ENCODE assay signal across 1 fruit fly cellular context in genomic region chrX:17880269-17880889, dm6.
TF ChIP-seq lines count a peak whose summit lies in the region.

No protein-coding gene starts in this region.

TF ChIP-seq in whole organism, embryonic, 481 proteins besides CTCF, POLR2A, EP300 and RAD21 (continued from another document and continues in another):
- peak; percentile 93 for TF ChIP-seq CG17912 (GFP tag; optimal IDR thresholded peaks at IDR 0.05; lab: Kevin White, UChicago)
- no peak for TF ChIP-seq Dfd (GFP tag; optimal IDR thresholded peaks at IDR 0.05; lab: Kevin White, UChicago)
- TF ChIP-seq cg (GFP tag; optimal IDR thresholded peaks at IDR 0.05; lab: Kevin White, UChicago): peak; percentile 67
- TF ChIP-seq Awh (GFP tag; IDR thresholded peaks at IDR 0.05; lab: Robert Waterston, UW): peak; percentile 92
- TF ChIP-seq CG30403 (GFP tag; optimal IDR thresholded peaks at IDR 0.05; lab: Kevin White, UChicago): peak; percentile 96
- TF ChIP-seq HmgD (GFP tag; optimal IDR thresholded peaks at IDR 0.05; lab: Kevin White, UChicago): peak; percentile 57
- peak; percentile 37 for TF ChIP-seq bigmax (GFP tag; optimal IDR thresholded peaks at IDR 0.05; lab: Kevin White, UChicago)
- no peak for TF ChIP-seq tll (GFP tag; optimal IDR thresholded peaks at IDR 0.05; lab: Kevin White, UChicago)
- TF ChIP-seq trem (tag; optimal IDR thresholded peaks at IDR 0.05; lab: Kevin White, UChicago): peak; percentile 65
- TF ChIP-seq Oli (tag; optimal IDR thresholded peaks at IDR 0.05; lab: Kevin White, UChicago): peak; percentile 96
- TF ChIP-seq CG14965 (GFP tag; optimal IDR thresholded peaks at IDR 0.05; lab: Kevin White, UChicago; ENCODE audit: borderline replicate concordance): peak; percentile 50
- TF ChIP-seq zen2 (GFP tag; IDR thresholded peaks at IDR 0.05; lab: Robert Waterston, UW; ENCODE audit: partially characterized antibody): no peak
- peak; percentile 90 for TF ChIP-seq CG4707 (GFP tag; optimal IDR thresholded peaks at IDR 0.05; lab: Kevin White, UChicago)
- peak; percentile 60 for TF ChIP-seq CG30020 (tag; optimal IDR thresholded peaks at IDR 0.05; lab: Kevin White, UChicago)
- TF ChIP-seq CG31388 (GFP tag; optimal IDR thresholded peaks at IDR 0.05; lab: Kevin White, UChicago): peak; percentile 70
- TF ChIP-seq CG6689 (GFP tag; IDR thresholded peaks at IDR 0.05; lab: Robert Waterston, UW): peak; percentile 94
- peak; percentile 91 for TF ChIP-seq CG1647 (GFP tag; optimal IDR thresholded peaks at IDR 0.05; lab: Kevin White, UChicago)
- TF ChIP-seq stc (GFP tag; IDR thresholded peaks at IDR 0.05; lab: Robert Waterston, UW): peak; percentile 93
- TF ChIP-seq fu2 (GFP tag; optimal IDR thresholded peaks at IDR 0.05; lab: Kevin White, UChicago): peak; percentile 95
- peak; percentile 97 for TF ChIP-seq ken (GFP tag; IDR thresholded peaks at IDR 0.05; lab: Robert Waterston, UW)
- peak; percentile 96 for TF ChIP-seq Chrac-16 (GFP tag; optimal IDR thresholded peaks at IDR 0.05; lab: Kevin White, UChicago)
- TF ChIP-seq E2f2 (GFP tag; IDR thresholded peaks at IDR 0.05; lab: Robert Waterston, UW): peak; percentile 80
- TF ChIP-seq CG8281 (tag; optimal IDR thresholded peaks at IDR 0.05; lab: Kevin White, UChicago): peak; percentile 85
- peak; percentile 94 for TF ChIP-seq Dbx (GFP tag; IDR thresholded peaks at IDR 0.05; lab: Robert Waterston, UW)
- no peak for TF ChIP-seq fru (optimal IDR thresholded peaks at IDR 0.05; lab: Kevin White, UChicago)
- peak; percentile 92 for TF ChIP-seq CG11093 (GFP tag; IDR thresholded peaks at IDR 0.05; lab: Robert Waterston, UW)
- peak; percentile 97 for TF ChIP-seq H2.0 (GFP tag; IDR thresholded peaks at IDR 0.05; lab: Robert Waterston, UW)
- TF ChIP-seq CG9817 (tag; optimal IDR thresholded peaks at IDR 0.05; lab: Kevin White, UChicago): peak; percentile 98
- peak; percentile 94 for TF ChIP-seq org-1 (GFP tag; optimal IDR thresholded peaks at IDR 0.05; lab: Kevin White, UChicago)
- peak; percentile 88 for TF ChIP-seq cas (GFP tag; IDR thresholded peaks at IDR 0.05; lab: Robert Waterston, UW)
- peak; percentile 85 for TF ChIP-seq Hmx (GFP tag; optimal IDR thresholded peaks at IDR 0.05; lab: Kevin White, UChicago)
- TF ChIP-seq bcd (GFP tag; optimal IDR thresholded peaks at IDR 0.05; lab: Kevin White, UChicago): peak; percentile 93
- peak; percentile 89 for TF ChIP-seq CG6272 (GFP tag; IDR thresholded peaks at IDR 0.05; lab: Robert Waterston, UW)
- no peak for TF ChIP-seq Tbp (GFP tag; optimal IDR thresholded peaks at IDR 0.05; lab: Kevin White, UChicago)
- peak; percentile 83 for TF ChIP-seq CG15514 (GFP tag; optimal IDR thresholded peaks at IDR 0.05; lab: Kevin White, UChicago)
- TF ChIP-seq CG4854 (GFP tag; optimal IDR thresholded peaks at IDR 0.05; lab: Kevin White, UChicago): peak; percentile 85
- TF ChIP-seq CG2678 (tag; optimal IDR thresholded peaks at IDR 0.05; lab: Kevin White, UChicago): peak; percentile 96
- TF ChIP-seq cad (GFP tag; optimal IDR thresholded peaks at IDR 0.05; lab: Kevin White, UChicago): no peak
- peak; percentile 77 for TF ChIP-seq CG10274 (GFP tag; optimal IDR thresholded peaks at IDR 0.05; lab: Kevin White, UChicago)
- peak; percentile 94 for TF ChIP-seq esg (GFP tag; conservative IDR thresholded peaks at IDR 0.05; lab: Robert Waterston, UW)
- TF ChIP-seq CG3407 (GFP tag; optimal IDR thresholded peaks at IDR 0.05; lab: Kevin White, UChicago): peak; percentile 90
- TF ChIP-seq BEAF-32 (GFP tag; optimal IDR thresholded peaks at IDR 0.05; lab: Kevin White, UChicago): peak; percentile 11
- peak; percentile 77 for TF ChIP-seq Max (GFP tag; optimal IDR thresholded peaks at IDR 0.05; lab: Kevin White, UChicago)
- TF ChIP-seq lab (GFP tag; optimal IDR thresholded peaks at IDR 0.05; lab: Kevin White, UChicago): peak; percentile 94
- peak; percentile 93 for TF ChIP-seq Bteb2 (GFP tag; optimal IDR thresholded peaks at IDR 0.05; lab: Kevin White, UChicago)
- peak; percentile 94 for TF ChIP-seq CG11504 (tag; optimal IDR thresholded peaks at IDR 0.05; lab: Kevin White, UChicago)
- TF ChIP-seq dimm (GFP tag; IDR thresholded peaks at IDR 0.05; lab: Robert Waterston, UW): peak; percentile 87
- TF ChIP-seq Hr51 (GFP tag; optimal IDR thresholded peaks at IDR 0.05; lab: Kevin White, UChicago): peak; percentile 94 to 95
- TF ChIP-seq CG7556 (GFP tag; optimal IDR thresholded peaks at IDR 0.05; lab: Kevin White, UChicago): peak; percentile 92
- TF ChIP-seq chn (GFP tag; optimal IDR thresholded peaks at IDR 0.05; lab: Kevin White, UChicago): peak; percentile 94
- TF ChIP-seq CG8478 (optimal IDR thresholded peaks at IDR 0.05; lab: Kevin White, UChicago): no peak
- peak; percentile 97 for TF ChIP-seq row (GFP tag; IDR thresholded peaks at IDR 0.05; lab: Robert Waterston, UW)
- TF ChIP-seq nau (GFP tag; optimal IDR thresholded peaks at IDR 0.05; lab: Kevin White, UChicago): peak; percentile 89
- peak; percentile 91 for TF ChIP-seq caup (GFP tag; optimal IDR thresholded peaks at IDR 0.05; lab: Kevin White, UChicago; ENCODE audit: severe bottlenecking)
- TF ChIP-seq bbx (GFP tag; IDR thresholded peaks at IDR 0.05; lab: Robert Waterston, UW; ENCODE audit: partially characterized antibody): no peak
- peak; percentile 92 for TF ChIP-seq Atf-2 (GFP tag; optimal IDR thresholded peaks at IDR 0.05; lab: Kevin White, UChicago)
- peak; percentile 92 for TF ChIP-seq Optix (GFP tag; IDR thresholded peaks at IDR 0.05; lab: Robert Waterston, UW)
- TF ChIP-seq CG4282 (GFP tag; optimal IDR thresholded peaks at IDR 0.05; lab: Kevin White, UChicago): peak; percentile 66
- peak; percentile 78 for TF ChIP-seq Nf-YB (GFP tag; optimal IDR thresholded peaks at IDR 0.05; lab: Kevin White, UChicago)
- peak; percentile 94 for TF ChIP-seq Drgx (GFP tag; IDR thresholded peaks at IDR 0.05; lab: Robert Waterston, UW)
- TF ChIP-seq GATAe (GFP tag; conservative IDR thresholded peaks at IDR 0.05; lab: Robert Waterston, UW): peak; percentile 84
- TF ChIP-seq tna (GFP tag; IDR thresholded peaks at IDR 0.05; lab: Robert Waterston, UW; ENCODE audit: partially characterized antibody): no peak
- TF ChIP-seq Meics (GFP tag; optimal IDR thresholded peaks at IDR 0.05; lab: Kevin White, UChicago): peak; percentile 92
- peak; percentile 87 for TF ChIP-seq CG4328 (GFP tag; optimal IDR thresholded peaks at IDR 0.05; lab: Kevin White, UChicago)
- TF ChIP-seq Abd-B (GFP tag; optimal IDR thresholded peaks at IDR 0.05; lab: Kevin White, UChicago): peak; percentile 99
- peak; percentile 98 for TF ChIP-seq zfh2 (GFP tag; optimal IDR thresholded peaks at IDR 0.05; lab: Kevin White, UChicago)
- TF ChIP-seq onecut (GFP tag; IDR thresholded peaks at IDR 0.05; lab: Robert Waterston, UW): peak; percentile 91
- peak; percentile 98 for TF ChIP-seq lilli (GFP tag; optimal IDR thresholded peaks at IDR 0.05; lab: Kevin White, UChicago)
- TF ChIP-seq ato (GFP tag; IDR thresholded peaks at IDR 0.05; lab: Robert Waterston, UW; ENCODE audit: partially characterized antibody): no peak
- TF ChIP-seq Hr3 (GFP tag; optimal IDR thresholded peaks at IDR 0.05; lab: Kevin White, UChicago): peak; percentile 93
- peak; percentile 95 for TF ChIP-seq Mad (GFP tag; optimal IDR thresholded peaks at IDR 0.05; lab: Kevin White, UChicago)
- TF ChIP-seq seq (GFP tag; IDR thresholded peaks at IDR 0.05; lab: Robert Waterston, UW): peak; percentile 91
- no peak for TF ChIP-seq hth (optimal IDR thresholded peaks at IDR 0.05; lab: Kevin White, UChicago)
- peak; percentile 95 for TF ChIP-seq pnt (GFP tag; optimal IDR thresholded peaks at IDR 0.05; lab: Kevin White, UChicago)
- no peak for TF ChIP-seq CG2129 (GFP tag; IDR thresholded peaks at IDR 0.05; lab: Robert Waterston, UW; ENCODE audit: partially characterized antibody)
- TF ChIP-seq dati (GFP tag; IDR thresholded peaks at IDR 0.05; lab: Robert Waterston, UW): peak; percentile 82
- peak; percentile 66 for TF ChIP-seq ftz-f1 (GFP tag; optimal IDR thresholded peaks at IDR 0.05; lab: Kevin White, UChicago)
- peak; percentile 94 for TF ChIP-seq pum (GFP tag; optimal IDR thresholded peaks at IDR 0.05; lab: Kevin White, UChicago)
- TF ChIP-seq CG10565 (GFP tag; optimal IDR thresholded peaks at IDR 0.05; lab: Kevin White, UChicago): peak; percentile 14
- TF ChIP-seq CG11696 (GFP tag; IDR thresholded peaks at IDR 0.05; lab: Robert Waterston, UW): peak; percentile 76
- TF ChIP-seq Sox100B (GFP tag; optimal IDR thresholded peaks at IDR 0.05; lab: Kevin White, UChicago): peak; percentile 82
- peak; percentile 97 for TF ChIP-seq NfI (GFP tag; optimal IDR thresholded peaks at IDR 0.05; lab: Kevin White, UChicago)
- TF ChIP-seq CoRest (tag; optimal IDR thresholded peaks at IDR 0.05; lab: Kevin White, UChicago): peak; percentile 96
- peak in 1 of 3 experiments; percentile 84 for TF ChIP-seq Stat92E (GFP tag; optimal IDR thresholded peaks at IDR 0.05; lab: Kevin White, UChicago)
- TF ChIP-seq CG3163 (GFP tag; optimal IDR thresholded peaks at IDR 0.05; lab: Kevin White, UChicago): peak; percentile 72
- peak; percentile 96 for TF ChIP-seq CG11247 (GFP tag; IDR thresholded peaks at IDR 0.05; lab: Robert Waterston, UW)
- peak; percentile 84 for TF ChIP-seq CG8089 (GFP tag; optimal IDR thresholded peaks at IDR 0.05; lab: Kevin White, UChicago)
- TF ChIP-seq CG17568 (GFP tag; optimal IDR thresholded peaks at IDR 0.05; lab: Kevin White, UChicago): peak; percentile 91
- peak; percentile 97 for TF ChIP-seq CG31441 (GFP tag; IDR thresholded peaks at IDR 0.05; lab: Robert Waterston, UW)
- TF ChIP-seq ac (GFP tag; optimal IDR thresholded peaks at IDR 0.05; lab: Kevin White, UChicago): peak; percentile 63
- peak; percentile 91 for TF ChIP-seq jigr1 (GFP tag; IDR thresholded peaks at IDR 0.05; lab: Robert Waterston, UW)
- peak; percentile 70 for TF ChIP-seq CG33557 (GFP tag; optimal IDR thresholded peaks at IDR 0.05; lab: Kevin White, UChicago)
- peak; percentile 88 for TF ChIP-seq pb (GFP tag; optimal IDR thresholded peaks at IDR 0.05; lab: Kevin White, UChicago)
- peak; percentile 93 for TF ChIP-seq CG14667 (GFP tag; IDR thresholded peaks at IDR 0.05; lab: Robert Waterston, UW)
- TF ChIP-seq CG14860 (GFP tag; IDR thresholded peaks at IDR 0.05; lab: Robert Waterston, UW; ENCODE audit: partially characterized antibody): no peak
- no peak for TF ChIP-seq CG7745 (tag; optimal IDR thresholded peaks at IDR 0.05; lab: Kevin White, UChicago)
- peak; percentile 91 for TF ChIP-seq toy (GFP tag; IDR thresholded peaks at IDR 0.05; lab: Robert Waterston, UW)
- peak; percentile 93 for TF ChIP-seq chif (GFP tag; optimal IDR thresholded peaks at IDR 0.05; lab: Kevin White, UChicago)
- peak; percentile 45 for TF ChIP-seq Dref (GFP tag; IDR thresholded peaks at IDR 0.05; lab: Robert Waterston, UW)
- peak; percentile 92 for TF ChIP-seq CG16779 (GFP tag; IDR thresholded peaks at IDR 0.05; lab: Robert Waterston, UW)
- no peak; the same call in 1 of the 2 replicates for TF ChIP-seq CG13287 (GFP tag; IDR thresholded peaks at IDR 0.05; lab: Robert Waterston, UW; ENCODE audit: partially characterized antibody)
- TF ChIP-seq CG13624 (GFP tag; optimal IDR thresholded peaks at IDR 0.05; lab: Kevin White, UChicago): peak; percentile 97
- TF ChIP-seq sna (GFP tag; IDR thresholded peaks at IDR 0.05; lab: Robert Waterston, UW; ENCODE audit: partially characterized antibody): no peak
- peak; percentile 83 for TF ChIP-seq CG7987 (GFP tag; optimal IDR thresholded peaks at IDR 0.05; lab: Kevin White, UChicago)
- no peak for TF ChIP-seq CG2199 (GFP tag; IDR thresholded peaks at IDR 0.05; lab: Robert Waterston, UW)
- no peak for TF ChIP-seq CG1832 (GFP tag; optimal IDR thresholded peaks at IDR 0.05; lab: Kevin White, UChicago)
- TF ChIP-seq CG4617 (GFP tag; optimal IDR thresholded peaks at IDR 0.05; lab: Kevin White, UChicago; ENCODE audit: borderline replicate concordance): peak; percentile 76
- TF ChIP-seq CG11398 (GFP tag; optimal IDR thresholded peaks at IDR 0.05; lab: Kevin White, UChicago): peak; percentile 87
- no peak for TF ChIP-seq CG42726 (GFP tag; IDR thresholded peaks at IDR 0.05; lab: Robert Waterston, UW; ENCODE audit: partially characterized antibody)
- peak; percentile 87 for TF ChIP-seq Poxn (GFP tag; IDR thresholded peaks at IDR 0.05; lab: Robert Waterston, UW)
- TF ChIP-seq cwo (GFP tag; optimal IDR thresholded peaks at IDR 0.05; lab: Kevin White, UChicago): peak; percentile 90
- peak; percentile 98 for TF ChIP-seq Xbp1 (GFP tag; optimal IDR thresholded peaks at IDR 0.05; lab: Kevin White, UChicago)
- no peak for TF ChIP-seq pita (GFP tag; optimal IDR thresholded peaks at IDR 0.05; lab: Kevin White, UChicago)
- TF ChIP-seq Mrtf (GFP tag; IDR thresholded peaks at IDR 0.05; lab: Robert Waterston, UW): peak; percentile 94
- peak; percentile 96 for TF ChIP-seq CG10543 (GFP tag; optimal IDR thresholded peaks at IDR 0.05; lab: Kevin White, UChicago)
- peak; percentile 82 for TF ChIP-seq CG6254 (GFP tag; optimal IDR thresholded peaks at IDR 0.05; lab: Kevin White, UChicago)
- no peak for TF ChIP-seq hbn (GFP tag; IDR thresholded peaks at IDR 0.05; lab: Robert Waterston, UW; ENCODE audit: partially characterized antibody)
- peak; percentile 76 for TF ChIP-seq trh (GFP tag; optimal IDR thresholded peaks at IDR 0.05; lab: Kevin White, UChicago)
- peak; percentile 98 for TF ChIP-seq vvl (GFP tag; IDR thresholded peaks at IDR 0.05; lab: Robert Waterston, UW)
- peak; percentile 95 for TF ChIP-seq Fer3 (tag; optimal IDR thresholded peaks at IDR 0.05; lab: Kevin White, UChicago)
- peak; percentile 91 for TF ChIP-seq mirr (GFP tag; optimal IDR thresholded peaks at IDR 0.05; lab: Kevin White, UChicago)
- peak; percentile 91 for TF ChIP-seq Fer1 (GFP tag; optimal IDR thresholded peaks at IDR 0.05; lab: Kevin White, UChicago)
- no peak for TF ChIP-seq CG6791 (GFP tag; IDR thresholded peaks at IDR 0.05; lab: Robert Waterston, UW; ENCODE audit: partially characterized antibody)
- TF ChIP-seq CG32767 (GFP tag; IDR thresholded peaks at IDR 0.05; lab: Robert Waterston, UW): peak; percentile 92
- peak; percentile 90 for TF ChIP-seq C15 (GFP tag; IDR thresholded peaks at IDR 0.05; lab: Robert Waterston, UW)
- peak; percentile 72 for TF ChIP-seq CG17802 (tag; optimal IDR thresholded peaks at IDR 0.05; lab: Kevin White, UChicago)
- TF ChIP-seq CG18011 (GFP tag; optimal IDR thresholded peaks at IDR 0.05; lab: Kevin White, UChicago): peak; percentile 82
- TF ChIP-seq Hsf (GFP tag; optimal IDR thresholded peaks at IDR 0.05; lab: Kevin White, UChicago): peak; percentile 93
- TF ChIP-seq Aef1 (GFP tag; IDR thresholded peaks at IDR 0.05; lab: Robert Waterston, UW): peak; percentile 93
- peak; percentile 90 for TF ChIP-seq her (GFP tag; optimal IDR thresholded peaks at IDR 0.05; lab: Kevin White, UChicago)
- peak; percentile 89 for TF ChIP-seq shn (GFP tag; optimal IDR thresholded peaks at IDR 0.05; lab: Kevin White, UChicago)
